Worm (Caenorhabditis elegans) whole organism, early embryonic: Measurements from ENCODE around the gene sorf-2.

Experiments used
- B0310.2 ChIP-seq: sonication (generic microtip); optimal IDR thresholded peaks from 2 replicates; lab custom pipeline; 2016; ENCODE audit warnings: mild to moderate bottlenecking, missing genetic modification characterization, missing compliant biosample characterization
- F13C5.2 ChIP-seq: sonication (generic microtip); optimal IDR thresholded peaks from 2 replicates; lab custom pipeline; 2017; ENCODE audit warnings: mild to moderate bottlenecking, missing genetic modification characterization, inconsistent platforms, missing compliant biosample characterization
- aly-1 ChIP-seq: sonication (generic microtip); optimal IDR thresholded peaks from 2 replicates; lab custom pipeline; 2016; ENCODE audit warnings: missing genetic modification characterization, missing compliant biosample characterization
- ama-1 ChIP-seq: fragments of 150-350 bp; optimal IDR thresholded peaks from 2 replicates; lab custom pipeline; 2014
- ceh-13 ChIP-seq: fragments of 200-800 bp; sonication (Bioruptor generic); optimal IDR thresholded peaks from 2 replicates; lab custom pipeline; 2018; ENCODE audit warnings: mild to moderate bottlenecking, missing genetic modification characterization, missing compliant biosample characterization
- ceh-36 ChIP-seq: sonication (generic microtip); optimal IDR thresholded peaks from 2 replicates; lab custom pipeline; 2016; ENCODE audit warnings: missing genetic modification characterization, inconsistent platforms, missing compliant biosample characterization
- ets-7 ChIP-seq: sonication (generic microtip); optimal IDR thresholded peaks from 2 replicates; lab custom pipeline; 2016; ENCODE audit warnings: missing genotype, missing genetic modification characterization, missing compliant biosample characterization
- flt-1 ChIP-seq: fragments of 200-800 bp; sonication (Bioruptor generic); IDR thresholded peaks from 2 replicates; pipeline ENCODE4 v1.3.6; 2022; ENCODE audit warnings: missing genetic modification characterization, missing compliant biosample characterization
- hmbx-1 ChIP-seq: sonication (generic microtip); optimal IDR thresholded peaks from 2 replicates; lab custom pipeline; 2016; ENCODE audit warnings: mild to moderate bottlenecking, missing genetic modification characterization, missing compliant biosample characterization
- hmg-4 ChIP-seq: fragments of 200-800 bp; sonication (Bioruptor generic); optimal IDR thresholded peaks from 2 replicates; lab custom pipeline; 2018; ENCODE audit warnings: mild to moderate bottlenecking, missing genetic modification characterization, missing compliant biosample characterization
- hnd-1 ChIP-seq: sonication (generic microtip); optimal IDR thresholded peaks from 2 replicates; lab custom pipeline; 2016; ENCODE audit warnings: missing genetic modification characterization, missing compliant biosample characterization
- pes-1 ChIP-seq: fragments of 200-800 bp; sonication (Bioruptor generic); IDR thresholded peaks from 2 replicates; pipeline ENCODE4 v1.3.6; 2022; ENCODE audit warnings: missing genetic modification reagents, missing genetic modification characterization, missing compliant biosample characterization
- scrt-1 ChIP-seq: fragments of 200-800 bp; sonication (Bioruptor generic); IDR thresholded peaks from 2 replicates; pipeline ENCODE4 v1.3.6; 2022; ENCODE audit warnings: missing genetic modification characterization, missing compliant biosample characterization
- sea-1 ChIP-seq: fragments of 200-800 bp; sonication (Bioruptor generic); conservative IDR thresholded peaks from 2 replicates; pipeline ENCODE4 v1.3.6; 2022; ENCODE audit warnings: missing genetic modification characterization, missing compliant biosample characterization
- tbx-11 ChIP-seq: fragments of 200-800 bp; sonication (Bioruptor generic); IDR thresholded peaks from 2 replicates; pipeline ENCODE4 v1.3.6; 2022; ENCODE audit warnings: missing genetic modification characterization, missing compliant biosample characterization
- tbx-37 ChIP-seq: fragments of 200-800 bp; sonication (Bioruptor generic); conservative IDR thresholded peaks from 2 replicates; pipeline ENCODE4 v1.3.6; 2022; ENCODE audit warnings: missing genetic modification reagents, missing genetic modification characterization, missing compliant biosample characterization
- tra-4 ChIP-seq: sonication (generic microtip); optimal IDR thresholded peaks from 2 replicates; lab custom pipeline; 2017; ENCODE audit warnings: missing genetic modification characterization, missing compliant biosample characterization

sorf-2 gene

ce11 chrIII:5326323-5326722 lies at the start of gene sorf-2:
sorf-2 (plus strand) TSS chrIII:5326623.
- no peak for TF ChIP-seq flt-1 (GFP tag; lab: Robert Waterston, UW)
- no peak for TF ChIP-seq B0310.2 (tag; lab: Kevin White, UChicago)
- TF ChIP-seq hmbx-1 = no peak
- no peak for TF ChIP-seq aly-1 (tag; lab: Kevin White, UChicago)
- no peak for TF ChIP-seq hnd-1
- no peak for TF ChIP-seq tbx-11 (GFP tag; lab: Robert Waterston, UW)
- no peak for TF ChIP-seq ceh-13 (GFP tag; lab: Kevin White, UChicago)
- no peak for TF ChIP-seq tra-4 (tag; lab: Kevin White, UChicago)
- no peak for TF ChIP-seq pes-1
- TF ChIP-seq ama-1 (lab: Kevin White, UChicago) = no peak
- TF ChIP-seq ets-7 (tag; lab: Kevin White, UChicago) = no peak

ce11 chrIII:5277740-5278139 lies 48.7 kb upstream of the sorf-2 start, which contains the start of gene clk-1:
clk-1 (plus strand) TSS chrIII:5277894.
- no peak for TF ChIP-seq hmbx-1
- TF ChIP-seq scrt-1 (GFP tag; lab: Robert Waterston, UW) = no peak
- TF ChIP-seq B0310.2 (tag; lab: Kevin White, UChicago) = no peak
- TF ChIP-seq tra-4 (tag; lab: Kevin White, UChicago) = no peak
- TF ChIP-seq sea-1 = no peak
- no peak for TF ChIP-seq hnd-1
- no peak for TF ChIP-seq ets-7 (tag; lab: Kevin White, UChicago)
- no peak for TF ChIP-seq tbx-37
- no peak for TF ChIP-seq hmg-4 (GFP tag; lab: Kevin White, UChicago)
- no peak for TF ChIP-seq ceh-13 (GFP tag; lab: Kevin White, UChicago)
- no peak for TF ChIP-seq pes-1
- TF ChIP-seq ama-1 (lab: Kevin White, UChicago) = no peak
- no peak for TF ChIP-seq F13C5.2 (tag; lab: Kevin White, UChicago)
- no peak for TF ChIP-seq aly-1 (tag; lab: Kevin White, UChicago)

DNA sequence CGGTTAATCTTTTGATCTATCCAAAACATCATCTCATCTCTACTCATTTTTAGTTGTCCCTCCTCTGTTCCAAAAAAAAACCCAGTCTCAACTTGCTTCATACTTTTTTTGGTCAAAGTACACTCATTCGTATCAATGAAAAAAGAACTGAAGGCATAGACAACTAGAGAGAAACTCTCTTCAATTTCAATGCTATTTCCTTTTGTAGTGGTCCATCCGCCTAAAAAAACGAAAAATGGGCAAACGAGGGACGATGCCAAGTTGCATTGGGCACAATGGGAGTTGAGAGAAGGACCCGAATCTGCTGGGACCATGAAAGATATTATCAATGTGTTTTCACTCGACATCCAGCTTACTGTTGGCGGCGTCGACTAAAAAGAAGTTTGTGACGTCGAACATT lies 46.2 kb upstream of the sorf-2 start:
- no peak for TF ChIP-seq ama-1 (lab: Kevin White, UChicago)
- no peak for TF ChIP-seq tbx-11 (GFP tag; lab: Robert Waterston, UW)
- no peak for TF ChIP-seq scrt-1 (GFP tag; lab: Robert Waterston, UW)
- no peak for TF ChIP-seq F13C5.2 (tag; lab: Kevin White, UChicago)
- no peak for TF ChIP-seq ceh-36 (tag; lab: Kevin White, UChicago)
- no peak for TF ChIP-seq flt-1 (GFP tag; lab: Robert Waterston, UW)
- TF ChIP-seq pes-1 = no peak
- no peak for TF ChIP-seq hmbx-1
- no peak for TF ChIP-seq sea-1
- no peak for TF ChIP-seq tbx-37
- no peak for TF ChIP-seq ets-7 (tag; lab: Kevin White, UChicago)
- TF ChIP-seq B0310.2 (tag; lab: Kevin White, UChicago) = no peak
- TF ChIP-seq tra-4 (tag; lab: Kevin White, UChicago) = no peak
- TF ChIP-seq ceh-13 (GFP tag; lab: Kevin White, UChicago) = no peak
- no peak for TF ChIP-seq hmg-4 (GFP tag; lab: Kevin White, UChicago)
- no peak for TF ChIP-seq aly-1 (tag; lab: Kevin White, UChicago)
- no peak for TF ChIP-seq hnd-1

DNA sequence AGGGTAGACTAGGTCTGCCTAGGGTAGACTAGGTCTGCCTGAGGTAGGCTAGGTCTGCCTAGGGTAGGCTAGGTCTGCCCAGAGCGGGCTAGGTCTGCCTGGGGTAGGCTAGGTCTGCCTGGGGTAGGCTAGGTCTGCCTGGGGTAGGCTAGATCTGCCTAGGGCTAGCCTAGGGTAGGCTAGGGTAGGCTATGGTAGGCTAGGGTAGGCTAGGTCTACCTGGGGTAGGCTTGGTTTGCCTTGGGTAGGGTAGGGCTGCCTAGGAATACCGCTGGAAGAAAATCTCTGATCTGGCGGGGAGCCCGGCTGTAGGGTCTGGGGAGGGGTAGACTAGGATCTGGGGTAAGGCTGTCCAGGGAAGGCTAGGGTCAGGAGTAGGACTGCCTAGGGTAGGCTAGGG lies 40.9 kb upstream of the sorf-2 start:
- TF ChIP-seq F13C5.2 (tag; lab: Kevin White, UChicago) (no peak), tra-4 (tag; lab: Kevin White, UChicago) (no peak), hmg-4 (GFP tag; lab: Kevin White, UChicago) (no peak), pes-1 (no peak), tbx-11 (GFP tag; lab: Robert Waterston, UW) (no peak)

DNA sequence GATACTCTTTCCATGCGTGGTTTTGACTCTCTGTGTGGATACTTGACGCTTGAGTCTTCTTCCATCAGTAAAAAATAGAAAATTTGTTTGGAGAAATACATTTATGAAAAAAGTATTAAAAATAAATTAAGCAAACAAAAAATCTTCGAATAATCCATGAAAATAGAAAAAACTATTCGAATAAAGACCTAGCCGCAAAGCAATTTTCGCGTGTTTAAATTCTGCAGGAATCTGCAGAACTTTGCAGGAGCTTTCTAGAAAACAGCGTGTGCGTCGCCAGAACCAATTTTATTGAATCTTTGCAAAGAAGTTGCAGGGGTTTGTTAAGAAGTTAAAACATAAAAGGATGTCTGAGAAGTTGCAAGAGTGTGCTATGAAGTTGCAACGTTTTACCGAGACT lies 40.2 kb upstream of the sorf-2 start, which contains the start of gene ZC395.11:
ZC395.11 (minus strand) TSS at position 101 of the 400 bp plus-strand sequence.
- TF ChIP-seq ceh-36 (tag; lab: Kevin White, UChicago) (no peak), sea-1 (no peak), tbx-37 (no peak), hmg-4 (GFP tag; lab: Kevin White, UChicago) (no peak), F13C5.2 (tag; lab: Kevin White, UChicago) (no peak), pes-1 (no peak), hmbx-1 (no peak), flt-1 (GFP tag; lab: Robert Waterston, UW) (no peak), ama-1 (lab: Kevin White, UChicago) (no peak), tra-4 (tag; lab: Kevin White, UChicago) (no peak), hnd-1 (no peak), aly-1 (tag; lab: Kevin White, UChicago) (no peak), tbx-11 (GFP tag; lab: Robert Waterston, UW) (no peak), B0310.2 (tag; lab: Kevin White, UChicago) (no peak)

DNA sequence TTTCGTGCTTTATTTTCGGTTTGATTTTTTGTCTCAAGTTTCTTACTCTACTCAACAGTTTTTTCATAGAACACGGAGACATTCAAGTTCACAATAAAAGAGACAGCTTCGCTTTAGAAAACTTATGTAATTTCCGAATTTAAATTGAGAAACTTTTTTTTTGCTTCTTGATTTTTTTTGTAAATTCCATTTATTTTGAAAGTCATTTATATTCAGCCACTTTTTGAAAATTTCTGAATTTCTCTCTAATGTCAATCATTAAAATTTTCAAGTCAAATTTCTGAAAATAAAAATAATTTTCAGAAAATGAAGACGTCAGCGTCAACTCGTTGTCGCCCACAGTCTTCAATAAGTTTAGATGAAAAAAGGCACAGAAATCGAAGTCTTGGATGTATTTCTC lies 38.5 kb upstream of the sorf-2 start, which contains the start of gene T15B12.1:
T15B12.1 (plus strand) TSS at position 301 of the 400 bp plus-strand sequence.
- no peak for TF ChIP-seq hnd-1
- TF ChIP-seq hmg-4 (GFP tag; lab: Kevin White, UChicago) = no peak
- no peak for TF ChIP-seq scrt-1 (GFP tag; lab: Robert Waterston, UW)
- TF ChIP-seq ets-7 (tag; lab: Kevin White, UChicago) = no peak
- no peak for TF ChIP-seq tbx-11 (GFP tag; lab: Robert Waterston, UW)
- TF ChIP-seq aly-1 (tag; lab: Kevin White, UChicago) = no peak
- TF ChIP-seq F13C5.2 (tag; lab: Kevin White, UChicago) = no peak
- no peak for TF ChIP-seq ceh-36 (tag; lab: Kevin White, UChicago)
- no peak for TF ChIP-seq sea-1
- no peak for TF ChIP-seq tra-4 (tag; lab: Kevin White, UChicago)
- no peak for TF ChIP-seq flt-1 (GFP tag; lab: Robert Waterston, UW)
- TF ChIP-seq ama-1 (lab: Kevin White, UChicago) = no peak
- TF ChIP-seq tbx-37 = no peak
- no peak for TF ChIP-seq B0310.2 (tag; lab: Kevin White, UChicago)
- no peak for TF ChIP-seq hmbx-1

DNA sequence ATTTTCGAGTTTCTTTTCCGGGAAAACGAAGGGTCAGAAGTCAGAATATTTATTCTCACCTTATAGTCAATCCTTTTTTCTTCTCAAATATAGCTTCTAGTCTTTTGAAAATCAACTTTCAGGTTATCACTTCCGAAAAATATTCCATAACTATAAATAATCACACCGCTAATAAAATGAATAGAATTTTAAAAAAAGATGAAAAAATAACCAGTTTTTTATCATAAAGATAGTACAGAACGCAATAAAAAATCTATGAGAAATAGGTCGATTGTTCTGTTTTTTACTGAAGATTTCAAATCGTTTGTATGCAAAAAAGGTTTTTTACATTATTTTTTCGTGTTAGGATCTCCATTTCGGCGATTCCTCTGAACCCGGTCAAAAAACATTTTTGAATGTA lies 36.2 kb upstream of the sorf-2 start:
- TF ChIP-seq pes-1 = no peak
- no peak for TF ChIP-seq tbx-11 (GFP tag; lab: Robert Waterston, UW)
- TF ChIP-seq sea-1 = no peak
- TF ChIP-seq hmbx-1 = no peak
- no peak for TF ChIP-seq scrt-1 (GFP tag; lab: Robert Waterston, UW)
- TF ChIP-seq flt-1 (GFP tag; lab: Robert Waterston, UW) = no peak
- TF ChIP-seq tbx-37 = no peak
- TF ChIP-seq hmg-4 (GFP tag; lab: Kevin White, UChicago) = no peak
- TF ChIP-seq hnd-1 = no peak
- TF ChIP-seq ceh-13 (GFP tag; lab: Kevin White, UChicago) = no peak
- TF ChIP-seq aly-1 (tag; lab: Kevin White, UChicago) = no peak
- no peak for TF ChIP-seq ceh-36 (tag; lab: Kevin White, UChicago)
- no peak for TF ChIP-seq tra-4 (tag; lab: Kevin White, UChicago)
- no peak for TF ChIP-seq ama-1 (lab: Kevin White, UChicago)
- TF ChIP-seq ets-7 (tag; lab: Kevin White, UChicago) = no peak
